Fruit fly (Drosophila melanogaster): ENCODE measurements around the gene CheB93a.

CheB93a gene

DNA sequence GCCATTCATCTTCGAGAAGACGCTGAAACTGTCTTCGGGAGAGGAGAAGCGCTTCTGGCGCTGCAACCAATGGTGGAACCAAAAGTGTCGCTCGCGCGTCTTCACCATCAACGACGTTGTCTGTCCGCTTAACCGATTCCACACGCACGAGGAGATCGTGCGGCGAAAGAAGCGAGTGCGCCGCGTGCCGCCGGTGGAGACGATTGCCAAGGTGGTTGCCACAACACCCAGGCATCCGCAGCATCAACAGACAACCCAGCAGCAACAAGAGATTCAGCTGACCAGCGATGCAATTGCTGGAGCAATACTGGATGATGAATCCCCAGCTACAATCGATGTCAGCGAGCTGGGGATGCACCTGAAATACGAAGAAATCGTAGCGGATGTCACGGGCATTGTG is 38.8 kb upstream of the CheB93a start (continued):
- TF ChIP-seq CG16813 (GFP tag; IDR thresholded peaks at IDR 0.05; ENCODE audit: partially characterized antibody) (no peak), CG11456 (GFP tag; IDR thresholded peaks at IDR 0.05) (peak; percentile 66; the same call in 2 of the 3 replicates), lmd (GFP tag; IDR thresholded peaks at IDR 0.05) (peak; percentile 18; the same call in 1 of the 2 replicates), dan (GFP tag; IDR thresholded peaks at IDR 0.05) (0 out of 2 replicates have a peak, but pooled peaks have one; percentile 13), Usf (GFP tag; optimal IDR thresholded peaks at IDR 0.05) (no peak)

DNA sequence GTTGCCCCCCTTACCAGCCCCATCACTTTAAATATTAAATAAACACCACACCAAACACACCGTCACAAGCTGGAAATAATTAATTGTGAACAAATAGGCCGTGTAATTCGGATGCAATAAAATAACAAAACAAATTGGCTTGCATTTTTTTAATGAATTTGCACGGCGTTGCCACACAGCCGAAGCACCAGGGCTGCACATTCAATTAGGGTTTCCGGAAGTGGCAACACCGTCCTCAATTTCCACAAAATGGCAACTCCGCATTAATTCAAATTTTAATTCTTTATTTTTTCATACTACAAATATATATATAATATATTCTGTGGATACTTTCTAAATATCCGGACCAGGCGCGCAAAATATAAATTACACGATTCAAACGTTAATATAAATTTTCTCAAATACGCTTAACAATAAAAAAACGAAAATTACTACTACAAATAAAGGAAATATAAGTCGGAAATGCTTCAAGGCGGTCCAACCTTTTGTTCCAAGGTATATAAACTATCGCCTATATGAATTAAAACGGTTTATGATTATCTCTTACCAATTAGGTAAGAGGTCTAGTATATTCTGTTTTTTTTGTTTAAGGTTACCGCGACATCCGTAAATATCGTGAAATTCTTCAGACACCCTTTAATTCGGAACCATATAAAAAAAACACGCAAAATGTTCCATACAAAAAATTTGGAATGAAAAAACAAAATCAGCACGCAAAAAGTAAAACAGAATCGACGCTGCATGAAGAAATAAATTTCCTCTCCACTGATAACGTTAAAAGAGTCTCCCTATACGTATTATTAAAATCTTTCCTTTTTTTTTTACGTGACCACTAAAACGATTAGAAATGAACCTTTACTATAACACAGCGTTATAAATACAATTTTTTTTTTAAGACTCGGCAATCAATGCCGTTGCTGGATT is 33.6 kb upstream of the CheB93a start:
- peak; percentile 32 for TF ChIP-seq unpg (GFP tag; optimal IDR thresholded peaks at IDR 0.05)
- TF ChIP-seq ab (GFP tag; optimal IDR thresholded peaks at IDR 0.05): no peak
- 0 out of 2 replicates have a peak, but pooled peaks have one; percentile 29 for TF ChIP-seq wdn (GFP tag; IDR thresholded peaks at IDR 0.05)
- peak; percentile 66 for TF ChIP-seq ci (GFP tag; IDR thresholded peaks at IDR 0.05)
- TF ChIP-seq ham (GFP tag; IDR thresholded peaks at IDR 0.05): no peak
- TF ChIP-seq fd96Cb (tag; optimal IDR thresholded peaks at IDR 0.05): no peak
- TF ChIP-seq CG8924 (tag; optimal IDR thresholded peaks at IDR 0.05): peak; percentile 32
- TF ChIP-seq dmrt11E (tag; optimal IDR thresholded peaks at IDR 0.05): no peak
- no peak for TF ChIP-seq stwl (tag; optimal IDR thresholded peaks at IDR 0.05)
- peak; percentile 42 for TF ChIP-seq CG9932 (GFP tag; IDR thresholded peaks at IDR 0.05)
- TF ChIP-seq CG1647 (GFP tag; optimal IDR thresholded peaks at IDR 0.05): no peak
- no peak for TF ChIP-seq CG7786 (GFP tag; optimal IDR thresholded peaks at IDR 0.05)
- TF ChIP-seq CG14050 (GFP tag; IDR thresholded peaks at IDR 0.05): no peak
- no peak for TF ChIP-seq lola (GFP tag; optimal IDR thresholded peaks at IDR 0.05)
- no peak for TF ChIP-seq CG3726 (GFP tag; IDR thresholded peaks at IDR 0.05)
- TF ChIP-seq disco-r (GFP tag; optimal IDR thresholded peaks at IDR 0.05): no peak
- TF ChIP-seq fd64A (GFP tag; optimal IDR thresholded peaks at IDR 0.05): no peak
- no peak for TF ChIP-seq Aef1 (GFP tag; IDR thresholded peaks at IDR 0.05)
- TF ChIP-seq Sox102F (GFP tag; optimal IDR thresholded peaks at IDR 0.05): no peak
- TF ChIP-seq Blimp-1 (GFP tag; optimal IDR thresholded peaks at IDR 0.05): no peak
- peak; percentile 65 for TF ChIP-seq CG14710 (tag; optimal IDR thresholded peaks at IDR 0.05)
- no peak for TF ChIP-seq cas (GFP tag; IDR thresholded peaks at IDR 0.05)
- no peak for TF ChIP-seq CG2875 (GFP tag; optimal IDR thresholded peaks at IDR 0.05)
- no peak for TF ChIP-seq NC2α (GFP tag; optimal IDR thresholded peaks at IDR 0.05)
- TF ChIP-seq CG9876 (GFP tag; optimal IDR thresholded peaks at IDR 0.05): no peak
- no peak for TF ChIP-seq pum (GFP tag; optimal IDR thresholded peaks at IDR 0.05)
- peak; percentile 41; the same call in 1 of the 2 replicates for TF ChIP-seq ssp (GFP tag; IDR thresholded peaks at IDR 0.05)
- no peak for TF ChIP-seq abd-A (tag; optimal IDR thresholded peaks at IDR 0.05)
- TF ChIP-seq CG7372 (GFP tag; IDR thresholded peaks at IDR 0.05): no peak
- no peak for TF ChIP-seq slp2 (GFP tag; optimal IDR thresholded peaks at IDR 0.05)
- TF ChIP-seq ac (GFP tag; optimal IDR thresholded peaks at IDR 0.05): no peak
- TF ChIP-seq peb (GFP tag; IDR thresholded peaks at IDR 0.05): no peak
- TF ChIP-seq CG4707 (GFP tag; optimal IDR thresholded peaks at IDR 0.05): no peak
- peak; percentile 22 for TF ChIP-seq gfzf (GFP tag; optimal IDR thresholded peaks at IDR 0.05)
- TF ChIP-seq fd3F (GFP tag; optimal IDR thresholded peaks at IDR 0.05): no peak
- TF ChIP-seq TFAM (GFP tag; optimal IDR thresholded peaks at IDR 0.05): no peak
- no peak for TF ChIP-seq Spps (tag; optimal IDR thresholded peaks at IDR 0.05)
- no peak for TF ChIP-seq jumu (GFP tag; optimal IDR thresholded peaks at IDR 0.05)
- TF ChIP-seq run (tag; optimal IDR thresholded peaks at IDR 0.05): no peak
- TF ChIP-seq CG34224 (GFP tag; IDR thresholded peaks at IDR 0.05; ENCODE audit: partially characterized antibody): no peak
- peak; percentile 51; the same call in 1 of the 2 replicates for TF ChIP-seq ranshi (GFP tag; IDR thresholded peaks at IDR 0.05)
- no peak for TF ChIP-seq dimm (GFP tag; IDR thresholded peaks at IDR 0.05)
